Fruit fly (Drosophila melanogaster) whole organism, embryonic: ENCODE results near the gene eIF2Balpha.

Source experiments
- CG16779 ChIP-seq: fragments of 200-800 bp; sonication (Bioruptor generic); IDR thresholded peaks from 2 replicates; pipeline ENCODE4 v1.3.6; 2022; ENCODE audit warnings: missing biosample characterization, missing genetic modification characterization
- CG31388 ChIP-seq: fragments of 200-800 bp; sonication (Bioruptor generic); optimal IDR thresholded peaks from 2 replicates; lab custom pipeline; 2016; ENCODE audit warnings: missing biosample characterization, missing genetic modification characterization
- CG6254 ChIP-seq: fragments of 200-800 bp; sonication (Bioruptor generic); optimal IDR thresholded peaks from 3 replicates; lab custom pipeline; 2017; ENCODE audit warnings: mild to moderate bottlenecking, missing biosample characterization, missing genetic modification reagents, missing genetic modification characterization
- H2.0 ChIP-seq: fragments of 200-800 bp; sonication (Bioruptor generic); IDR thresholded peaks from 2 replicates; pipeline ENCODE4 v1.3.6; 2022; ENCODE audit warnings: missing biosample characterization, missing genetic modification characterization
- Hr78 ChIP-seq, 2 experiments: fragments of 200-800 bp in 1 of 2; fragments of >200 bp in 1 of 2; sonication (Bioruptor generic) in 1 of 2; optimal IDR thresholded peaks; 2 replicates each; lab custom pipeline; 2017 to 2019; ENCODE audit warnings: missing biosample characterization in 2 of 2, missing genetic modification characterization in 2 of 2, mild to moderate bottlenecking in 1 of 2, moderate library complexity in 1 of 2
- abd-A ChIP-seq: fragments of 200-800 bp; sonication (Bioruptor generic); optimal IDR thresholded peaks from 3 replicates; lab custom pipeline; 2019; ENCODE audit warnings: missing biosample characterization, mild to moderate bottlenecking, missing genetic modification characterization, moderate library complexity
- ato ChIP-seq: fragments of 200-800 bp; sonication (Bioruptor generic); IDR thresholded peaks from 2 replicates; pipeline ENCODE4 v1.3.6; 2022; ENCODE audit warnings: missing biosample characterization, missing genetic modification characterization; ENCODE audit not compliant: partially characterized antibody
- ems ChIP-seq: fragments of 200-800 bp; sonication (Bioruptor generic); optimal IDR thresholded peaks from 3 replicates; lab custom pipeline; 2016; ENCODE audit warnings: missing biosample characterization, missing genetic modification characterization

DNA sequence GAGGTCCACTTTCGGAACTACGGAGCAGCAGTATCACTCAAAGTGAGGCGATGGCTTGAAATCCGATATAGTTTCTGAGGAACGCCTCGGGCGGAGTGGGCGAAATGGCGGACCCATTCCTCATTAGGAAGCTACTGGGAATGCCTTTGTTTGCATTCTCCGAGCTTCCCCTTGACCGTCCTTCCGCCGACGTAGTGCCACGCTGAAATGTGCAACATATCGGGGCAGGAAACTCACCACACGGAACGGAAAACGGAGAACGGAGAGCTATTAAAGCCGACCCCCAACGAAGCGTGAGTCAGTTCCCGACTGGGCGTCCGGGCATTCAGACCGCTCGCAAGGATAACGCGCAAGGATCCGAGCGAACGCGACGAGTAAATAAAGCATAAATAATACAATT is 8.7 kb downstream of the eIF2Balpha start, which contains the start of gene CG15522:
- no peak for TF ChIP-seq ems (GFP tag; lab: Kevin White, UChicago)
- no peak for TF ChIP-seq H2.0
- no peak for TF ChIP-seq CG31388
- no peak for TF ChIP-seq Hr78 (GFP tag; optimal IDR thresholded peaks at IDR 0.05; lab: Kevin White, UChicago)
- no peak for TF ChIP-seq CG6254 (GFP tag; lab: Kevin White, UChicago)
- TF ChIP-seq ato (GFP tag; lab: Robert Waterston, UW): no peak
- TF ChIP-seq abd-A (tag; lab: Kevin White, UChicago): no peak
- no peak for TF ChIP-seq CG16779 (GFP tag; lab: Robert Waterston, UW)
